Worm (Caenorhabditis elegans): Measurements from ENCODE around the gene ZC196.5.

ce11 chrV:8683787-8684186, 45.4 kb upstream of the ZC196.5 start:
- no peak for TF ChIP-seq ztf-29 (GFP tag; IDR thresholded peaks at IDR 0.05)
- no peak for TF ChIP-seq flt-1 (GFP tag; IDR thresholded peaks at IDR 0.05)
- TF ChIP-seq ref-1 (GFP tag; conservative IDR thresholded peaks at IDR 0.05) = no peak
- no peak for TF ChIP-seq klf-2 (GFP tag; conservative IDR thresholded peaks at IDR 0.05)
- no peak for TF ChIP-seq med-1 (GFP tag; optimal IDR thresholded peaks at IDR 0.05; ENCODE audit: insufficient read depth)
- TF ChIP-seq cog-1 (tag; optimal IDR thresholded peaks at IDR 0.05) = no peak

Data from whole organism, midembryonic.